Worm (Caenorhabditis elegans) whole organism, L3 larva: Measurements from ENCODE around the gene B0280.7.

Experiments
- ZK546.5 ChIP-seq: sonication (generic microtip); optimal IDR thresholded peaks from 2 replicates; lab custom pipeline; 2017; ENCODE audit warnings: missing biosample characterization, missing genetic modification characterization
- ceh-28 ChIP-seq: fragments of 150-350 bp; optimal IDR thresholded peaks from 2 replicates; lab custom pipeline; 2014; ENCODE audit warnings: missing biosample characterization, missing genetic modification reagents, missing genetic modification characterization
- egl-5 ChIP-seq: fragments of 150-350 bp; optimal IDR thresholded peaks from 2 replicates; lab custom pipeline; 2017; ENCODE audit warnings: missing biosample characterization, missing genetic modification reagents, missing genetic modification characterization, inconsistent platforms
- nfya-1 ChIP-seq: sonication (generic microtip); optimal IDR thresholded peaks from 2 replicates; lab custom pipeline; 2017; ENCODE audit warnings: missing genetic modification characterization, mild to moderate bottlenecking, missing compliant biosample characterization, antibody characterized with exemption, moderate library complexity; ENCODE audit not compliant: insufficient read depth
- nhr-28 ChIP-seq: fragments of 150-350 bp; optimal IDR thresholded peaks from 2 replicates; lab custom pipeline; 2014; ENCODE audit warnings: missing biosample characterization, missing genetic modification characterization
- nhr-43 ChIP-seq: sonication (generic microtip); optimal IDR thresholded peaks from 2 replicates; lab custom pipeline; 2016; ENCODE audit warnings: mild to moderate bottlenecking, missing genetic modification characterization, missing compliant biosample characterization; ENCODE audit not compliant: poor library complexity, severe bottlenecking
- nhr-77 ChIP-seq: fragments of 150-350 bp; optimal IDR thresholded peaks from 2 replicates; lab custom pipeline; 2014; ENCODE audit warnings: missing biosample characterization, missing genetic modification characterization
- skn-1 ChIP-seq: fragments of 150-350 bp; optimal IDR thresholded peaks from 2 replicates; lab custom pipeline; 2014; ENCODE audit warnings: missing biosample characterization, missing genetic modification characterization
- unc-39 ChIP-seq: sonication (generic microtip); optimal IDR thresholded peaks from 4 replicates; lab custom pipeline; 2017; ENCODE audit warnings: missing biosample characterization, missing genetic modification characterization
- ztf-4 ChIP-seq: fragments of 150-350 bp; optimal IDR thresholded peaks from 2 replicates; lab custom pipeline; 2014; ENCODE audit warnings: missing biosample characterization, missing genetic modification characterization

The B0280.7 gene

ce11 chrIII:7062580-7062979, 49.1 kb downstream of the B0280.7 start, which contains the start of gene R01H2.1:
R01H2.1 (plus strand) TSS chrIII:7062880.
- TF ChIP-seq nfya-1 (tag; lab: Kevin White, UChicago) (no peak), nhr-77 (tag; lab: Kevin White, UChicago) (no peak), unc-39 (tag; lab: Kevin White, UChicago) (no peak), nhr-28 (tag; lab: Kevin White, UChicago) (no peak), ztf-4 (tag; lab: Kevin White, UChicago) (no peak), ceh-28 (tag; lab: Kevin White, UChicago) (no peak)

- TF ChIP-seq ZK546.5 (tag; lab: Kevin White, UChicago) (no peak), egl-5 (tag; lab: Kevin White, UChicago) (no peak), skn-1 (tag; lab: Kevin White, UChicago) (no peak), nfya-1 (tag; lab: Kevin White, UChicago) (no peak), nhr-43 (tag; lab: Kevin White, UChicago) (no peak)
- TF ChIP-seq, all 47 proteins: peak for 0
Observed at ce11 chrIII:7060531-7061095, 51.1 kb downstream of the B0280.7 start, which contains the start of gene egg-2. egg-2 (minus strand) TSS chrIII:7060583.
